Fruit fly (Drosophila melanogaster): ENCODE results near the gene Svip.

dm6 chr3L:9356138-9356753 lies 2.6 kb upstream of the Svip start:
- TF ChIP-seq Sox14 (GFP tag; optimal IDR thresholded peaks at IDR 0.05) (no peak), Sox102F (GFP tag; optimal IDR thresholded peaks at IDR 0.05) (no peak), CG3032 (tag; optimal IDR thresholded peaks at IDR 0.05) (no peak), Smox (GFP tag; optimal IDR thresholded peaks at IDR 0.05) (no peak), CG8632 (GFP tag; optimal IDR thresholded peaks at IDR 0.05) (no peak), Blimp-1 (GFP tag; optimal IDR thresholded peaks at IDR 0.05) (no peak), CG1621 (tag; optimal IDR thresholded peaks at IDR 0.05) (no peak), lz (GFP tag; optimal IDR thresholded peaks at IDR 0.05) (no peak), CG11762 (GFP tag; optimal IDR thresholded peaks at IDR 0.05; ENCODE audit: insufficient read depth) (no peak), CG7368 (GFP tag; optimal IDR thresholded peaks at IDR 0.05) (no peak), CG8319 (GFP tag; optimal IDR thresholded peaks at IDR 0.05) (no peak), CG6808 (GFP tag; optimal IDR thresholded peaks at IDR 0.05) (no peak), CG31627 (GFP tag; optimal IDR thresholded peaks at IDR 0.05) (no peak), CG6163 (GFP tag; IDR thresholded peaks at IDR 0.05) (no peak)

All from whole organism, prepupa.